Worm (Caenorhabditis elegans) whole organism, young adult: ENCODE measurements around the gene drd-5.

Source experiments
- B0019.2 ChIP-seq: fragments of 200-800 bp; sonication (Bioruptor generic); conservative IDR thresholded peaks from 2 replicates; pipeline ENCODE4 v1.3.6; 2022; ENCODE audit warnings: missing genetic modification reagents, missing genetic modification characterization, missing compliant biosample characterization
- B0035.1 ChIP-seq: sonication (generic microtip); optimal IDR thresholded peaks from 2 replicates; lab custom pipeline; 2016; ENCODE audit warnings: missing genetic modification characterization, mild to moderate bottlenecking, missing compliant biosample characterization, missing genotype, missing genetic modification reagents
- B0261.1 ChIP-seq: sonication (generic microtip); optimal IDR thresholded peaks from 2 replicates; lab custom pipeline; 2016; ENCODE audit warnings: mild to moderate bottlenecking, missing genetic modification characterization, moderate library complexity, missing compliant biosample characterization
- C06A6.2 ChIP-seq: fragments of 200-800 bp; sonication (Bioruptor generic); conservative IDR thresholded peaks from 2 replicates; pipeline ENCODE4 v1.3.6; 2022; ENCODE audit warnings: missing genetic modification characterization, missing compliant biosample characterization
- K11D2.4 ChIP-seq: fragments of 200-800 bp; sonication (Bioruptor generic); IDR thresholded peaks from 2 replicates; pipeline ENCODE4 v1.3.6; 2022; ENCODE audit warnings: missing genetic modification reagents, missing genetic modification characterization, missing compliant biosample characterization
- K12H6.12 ChIP-seq: fragments of 200-800 bp; sonication (Bioruptor generic); optimal IDR thresholded peaks from 2 replicates; lab custom pipeline; 2018; ENCODE audit warnings: mild to moderate bottlenecking, missing genetic modification characterization, missing compliant biosample characterization
- T07F8.4 ChIP-seq: sonication (generic microtip); optimal IDR thresholded peaks from 2 replicates; lab custom pipeline; 2016; ENCODE audit warnings: mild to moderate bottlenecking, missing genetic modification characterization, moderate library complexity, missing compliant biosample characterization
- Y53F4B.3 ChIP-seq: fragments of 200-800 bp; sonication (Bioruptor generic); IDR thresholded peaks from 2 replicates; pipeline ENCODE4 v1.3.6; 2022; ENCODE audit warnings: missing genetic modification reagents, missing genetic modification characterization, missing compliant biosample characterization
- Y53G8AR.9 ChIP-seq: fragments of 200-800 bp; sonication (Bioruptor generic); conservative IDR thresholded peaks from 2 replicates; pipeline ENCODE4 v1.3.6; 2022; ENCODE audit warnings: missing genetic modification reagents, missing genetic modification characterization, missing compliant biosample characterization
- Y67H2A.10 ChIP-seq: fragments of 200-800 bp; sonication (Bioruptor generic); conservative IDR thresholded peaks from 2 replicates; pipeline ENCODE4 v1.3.6; 2022; ENCODE audit warnings: missing genetic modification reagents, missing genetic modification characterization, missing compliant biosample characterization
- Y95B8A.8 ChIP-seq: fragments of 200-800 bp; sonication (Bioruptor generic); IDR thresholded peaks from 2 replicates; pipeline ENCODE4 v1.3.6; 2022; ENCODE audit warnings: missing genetic modification reagents, missing genetic modification characterization, missing compliant biosample characterization
- ZK185.1 ChIP-seq: sonication (generic microtip); optimal IDR thresholded peaks from 2 replicates; lab custom pipeline; 2016; ENCODE audit warnings: mild to moderate bottlenecking, missing genetic modification characterization, missing compliant biosample characterization; ENCODE audit not compliant: poor library complexity, severe bottlenecking
- attf-5 ChIP-seq: fragments of 200-800 bp; sonication (Bioruptor generic); optimal IDR thresholded peaks from 2 replicates; lab custom pipeline; 2018; ENCODE audit warnings: mild to moderate bottlenecking, missing genetic modification characterization, missing compliant biosample characterization
- cebp-1 ChIP-seq, 2 experiments: fragments of 200-800 bp in 1 of 2; sonication (Bioruptor generic) in 1 of 2; sonication (generic microtip) in 1 of 2; IDR thresholded peaks in 1 of 2; optimal IDR thresholded peaks in 1 of 2; 2 replicates each; pipeline versions ENCODE4 v1.3.6 to Lab custom; 2017 to 2022; ENCODE audit warnings: missing compliant biosample characterization in 2 of 2, missing genetic modification characterization in 2 of 2, mild to moderate bottlenecking in 1 of 2, missing genetic modification reagents in 1 of 2, moderate library complexity in 1 of 2
- ceh-27 ChIP-seq: fragments of 200-800 bp; sonication (Bioruptor generic); optimal IDR thresholded peaks from 2 replicates; lab custom pipeline; 2018; ENCODE audit warnings: mild to moderate bottlenecking, missing genetic modification characterization, moderate library complexity, missing compliant biosample characterization
- ceh-91 ChIP-seq: fragments of 200-800 bp; sonication (Bioruptor generic); IDR thresholded peaks from 2 replicates; pipeline ENCODE4 v1.3.6; 2022; ENCODE audit warnings: missing genetic modification reagents, missing genetic modification characterization, missing compliant biosample characterization
- dpl-1 ChIP-seq: fragments of 150-350 bp; optimal IDR thresholded peaks from 2 replicates; lab custom pipeline; 2014; ENCODE audit warnings: missing biosample characterization, missing genetic modification reagents, missing genetic modification characterization
- egl-18 ChIP-seq: fragments of 200-800 bp; sonication (Bioruptor generic); IDR thresholded peaks from 2 replicates; pipeline ENCODE4 v1.3.6; 2022; ENCODE audit warnings: missing genetic modification reagents, missing genetic modification characterization, missing compliant biosample characterization
- ekl-4 ChIP-seq: fragments of 200-800 bp; sonication (Bioruptor generic); IDR thresholded peaks from 2 replicates; pipeline ENCODE4 v1.3.6; 2022; ENCODE audit warnings: missing genetic modification reagents, missing genetic modification characterization, missing compliant biosample characterization
- hmg-1.2 ChIP-seq: fragments of 200-800 bp; sonication (Bioruptor generic); IDR thresholded peaks from 2 replicates; pipeline ENCODE4 v1.3.6; 2022; ENCODE audit warnings: missing genetic modification reagents, missing genetic modification characterization, missing compliant biosample characterization
- hmg-20 ChIP-seq: fragments of 200-800 bp; sonication (Bioruptor generic); IDR thresholded peaks from 2 replicates; pipeline ENCODE4 v1.3.6; 2022; ENCODE audit warnings: missing genetic modification reagents, missing genetic modification characterization, missing compliant biosample characterization
- hrde-1 ChIP-seq: sonication (generic microtip); optimal IDR thresholded peaks from 2 replicates; lab custom pipeline; 2016; ENCODE audit warnings: missing genetic modification characterization, mild to moderate bottlenecking, missing compliant biosample characterization, moderate library complexity, missing genotype, missing genetic modification reagents, borderline replicate concordance
- let-526 ChIP-seq: fragments of 200-800 bp; sonication (Bioruptor generic); IDR thresholded peaks from 2 replicates; pipeline ENCODE4 v1.3.6; 2022; ENCODE audit warnings: missing genetic modification reagents, missing genetic modification characterization, missing compliant biosample characterization
- lin-35 ChIP-seq, 3 experiments: fragments of 150-350 bp in 2 of 3; sonication (generic microtip) in 1 of 3; optimal IDR thresholded peaks; 2 replicates each; lab custom pipeline; 2014 to 2018; ENCODE audit warnings: missing biosample characterization in 3 of 3, missing genetic modification characterization in 3 of 3, missing genetic modification reagents in 3 of 3
- lin-40 ChIP-seq: sonication (generic microtip); optimal IDR thresholded peaks from 2 replicates; lab custom pipeline; 2016; ENCODE audit warnings: missing genetic modification characterization, mild to moderate bottlenecking, missing compliant biosample characterization, missing genotype, missing genetic modification reagents
- madf-10 ChIP-seq: sonication (generic microtip); optimal IDR thresholded peaks from 2 replicates; lab custom pipeline; 2016; ENCODE audit warnings: mild to moderate bottlenecking, missing genetic modification characterization, missing compliant biosample characterization
- madf-3 ChIP-seq: fragments of 200-800 bp; sonication (Bioruptor generic); IDR thresholded peaks from 2 replicates; pipeline ENCODE4 v1.3.6; 2022; ENCODE audit warnings: missing genetic modification reagents, missing genetic modification characterization, missing compliant biosample characterization
- nfyb-1 ChIP-seq: fragments of 200-800 bp; sonication (Bioruptor generic); IDR thresholded peaks from 2 replicates; pipeline ENCODE4 v1.3.6; 2022; ENCODE audit warnings: missing genetic modification reagents, missing genetic modification characterization, missing compliant biosample characterization
- nhr-80 ChIP-seq: sonication (generic microtip); optimal IDR thresholded peaks from 2 replicates; lab custom pipeline; 2016; ENCODE audit warnings: missing genetic modification characterization, missing compliant biosample characterization
- rcor-1 ChIP-seq: fragments of 200-800 bp; sonication (Bioruptor generic); IDR thresholded peaks from 2 replicates; pipeline ENCODE4 v1.3.6; 2022; ENCODE audit warnings: missing genetic modification reagents, missing genetic modification characterization, missing compliant biosample characterization
- rec-8 ChIP-seq, 2 experiments: sonication (generic microtip); optimal IDR thresholded peaks; 2 replicates each; lab custom pipeline; 2016; ENCODE audit warnings: mild to moderate bottlenecking in 2 of 2, missing genetic modification characterization in 2 of 2, missing genetic modification reagents in 2 of 2, missing genotype in 2 of 2, missing biosample characterization in 1 of 2, missing compliant biosample characterization in 1 of 2, moderate library complexity in 1 of 2
- rpc-1 ChIP-seq, 2 experiments: fragments of 150-350 bp in 1 of 2; sonication (generic microtip) in 1 of 2; optimal IDR thresholded peaks; 2 replicates each; lab custom pipeline; 2014 to 2018; ENCODE audit warnings: missing biosample characterization in 1 of 2, missing genetic modification characterization in 1 of 2, missing genetic modification reagents in 1 of 2, missing genotype in 1 of 2
- snpc-1.3 ChIP-seq: sonication (generic microtip); optimal IDR thresholded peaks from 2 replicates; lab custom pipeline; 2017; ENCODE audit warnings: missing genetic modification characterization, mild to moderate bottlenecking, missing compliant biosample characterization, antibody characterized with exemption, moderate library complexity, missing genotype, missing genetic modification reagents; ENCODE audit not compliant: insufficient read depth
- snpc-4 ChIP-seq, 5 experiments: fragments of 150-350 bp in 1 of 5; sonication (generic microtip) in 4 of 5; optimal IDR thresholded peaks; 2 replicates each; lab custom pipeline; 2014 to 2018; ENCODE audit warnings: missing genetic modification characterization in 5 of 5, missing biosample characterization in 3 of 5, antibody characterized with exemption in 2 of 5, mild to moderate bottlenecking in 2 of 5, missing compliant biosample characterization in 2 of 5, missing genotype in 2 of 5, moderate library complexity in 2 of 5, missing genetic modification reagents in 1 of 5
- somi-1 ChIP-seq: fragments of 200-800 bp; sonication (Bioruptor generic); optimal IDR thresholded peaks from 2 replicates; lab custom pipeline; 2018; ENCODE audit warnings: mild to moderate bottlenecking, missing genetic modification characterization, missing compliant biosample characterization
- tbp1 ChIP-seq: fragments of 200-800 bp; sonication (Bioruptor generic); optimal IDR thresholded peaks from 2 replicates; lab custom pipeline; 2018; ENCODE audit warnings: mild to moderate bottlenecking, missing genetic modification characterization, missing compliant biosample characterization
- tbx-9 ChIP-seq: sonication (generic microtip); optimal IDR thresholded peaks from 2 replicates; lab custom pipeline; 2016; ENCODE audit warnings: borderline replicate concordance, missing genetic modification characterization, inconsistent platforms, missing compliant biosample characterization
- tlf-1 ChIP-seq: fragments of 200-800 bp; sonication (Bioruptor generic); optimal IDR thresholded peaks from 2 replicates; lab custom pipeline; 2018; ENCODE audit warnings: mild to moderate bottlenecking, missing genetic modification characterization, missing compliant biosample characterization
- unc-130 ChIP-seq: sonication (generic microtip); optimal IDR thresholded peaks from 2 replicates; lab custom pipeline; 2016; ENCODE audit warnings: missing genetic modification reagents, missing genetic modification characterization, missing compliant biosample characterization
- unc-62 ChIP-seq: fragments of 150-350 bp; optimal IDR thresholded peaks from 2 replicates; lab custom pipeline; 2014; ENCODE audit warnings: missing biosample characterization, missing genetic modification reagents, missing genetic modification characterization
- zfh-2 ChIP-seq: fragments of 200-800 bp; sonication (Bioruptor generic); conservative IDR thresholded peaks from 2 replicates; pipeline ENCODE4 v1.3.6; 2022; ENCODE audit warnings: missing genetic modification reagents, missing genetic modification characterization, missing compliant biosample characterization
- ztf-18 ChIP-seq: sonication (generic microtip); optimal IDR thresholded peaks from 2 replicates; lab custom pipeline; 2016; ENCODE audit warnings: missing genotype, mild to moderate bottlenecking, missing genetic modification characterization, missing compliant biosample characterization
- ztf-6 ChIP-seq: fragments of 200-800 bp; sonication (Bioruptor generic); IDR thresholded peaks from 2 replicates; pipeline ENCODE4 v1.3.6; 2022; ENCODE audit warnings: missing genetic modification reagents, missing genetic modification characterization, missing compliant biosample characterization

Gene drd-5

DNA sequence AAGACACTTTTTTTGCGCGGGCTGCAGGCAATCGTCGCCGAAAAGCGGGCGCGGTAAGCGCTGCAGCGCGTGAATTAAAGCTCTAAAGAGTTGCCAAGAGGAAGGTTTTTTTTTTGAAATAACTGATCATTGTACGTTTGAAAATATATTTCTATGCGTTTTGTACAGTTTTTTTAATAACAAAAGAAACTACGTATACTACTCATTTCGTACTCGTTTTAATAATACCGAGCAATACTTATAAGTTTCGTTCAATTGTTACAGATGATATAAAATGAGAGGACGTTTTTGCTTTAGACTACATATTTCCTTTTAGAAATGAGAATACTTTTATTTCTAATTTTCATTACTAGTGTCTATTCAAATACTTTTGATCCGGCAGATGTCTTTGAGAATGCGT is 25.8 kb upstream of the drd-5 start, which contains the start of gene nep-15:
Gene nep-15, plus strand, starts transcription at position 301 of the 400 bp plus-strand sequence.
- TF ChIP-seq somi-1 = no peak
- no peak for TF ChIP-seq B0019.2 (GFP tag; lab: Robert Waterston, UW)
- no peak for TF ChIP-seq B0035.1 (tag; lab: Kevin White, UChicago)
- no peak for TF ChIP-seq tbp1 (GFP tag; lab: Kevin White, UChicago)
- TF ChIP-seq ztf-18 = no peak
- TF ChIP-seq Y67H2A.10 (GFP tag; lab: Robert Waterston, UW) = no peak
- TF ChIP-seq attf-5 (GFP tag; lab: Kevin White, UChicago) = no peak
- TF ChIP-seq ztf-6 (GFP tag; lab: Robert Waterston, UW) = no peak
- no peak for TF ChIP-seq ZK185.1 (tag; lab: Kevin White, UChicago)
- no peak for TF ChIP-seq dpl-1

DNA sequence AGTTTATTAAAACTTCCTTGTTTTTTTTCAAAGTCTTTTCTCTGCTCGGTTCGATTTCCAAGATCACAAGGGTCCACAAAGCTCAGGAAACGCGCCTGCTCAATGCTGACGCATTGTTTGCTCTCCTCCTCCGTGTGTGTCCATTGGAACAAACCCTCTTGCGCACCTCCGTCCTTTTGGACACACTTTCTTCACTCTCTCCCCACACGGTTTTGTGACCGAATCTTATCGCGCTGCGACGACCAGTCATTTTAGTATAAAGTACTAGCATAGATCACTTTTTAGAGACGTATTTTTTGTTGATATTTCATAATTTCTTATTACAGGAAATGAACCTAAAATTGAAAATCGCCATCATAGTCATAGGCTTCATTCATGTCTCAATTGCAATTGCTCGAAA is 22.1 kb upstream of the drd-5 start:
- TF ChIP-seq madf-10 = peak; percentile 45
- no peak for TF ChIP-seq madf-3 (GFP tag; lab: Robert Waterston, UW)
- no peak for TF ChIP-seq T07F8.4
- peak; percentile 78 for TF ChIP-seq lin-40 (tag; lab: Kevin White, UChicago)
- TF ChIP-seq ceh-91 = no peak
- TF ChIP-seq zfh-2 = no peak
- peak; percentile 64; the same call in 1 of the 2 replicates for TF ChIP-seq cebp-1 (GFP tag; IDR thresholded peaks at IDR 0.05; lab: Robert Waterston, UW)
- peak; percentile 82 for TF ChIP-seq cebp-1 (tag; optimal IDR thresholded peaks at IDR 0.05; lab: Kevin White, UChicago)
- no peak for TF ChIP-seq dpl-1
- TF ChIP-seq rec-8 (tag; optimal IDR thresholded peaks at IDR 0.05; lab: Kevin White, UChicago) = no peak
- TF ChIP-seq let-526 (GFP tag; lab: Robert Waterston, UW) = 0 out of 2 replicates have a peak, but pooled peaks have one; percentile 53
- peak; percentile 35; the same call in 1 of the 2 replicates for TF ChIP-seq hmg-20 (GFP tag; lab: Robert Waterston, UW)
- TF ChIP-seq Y53F4B.3 (GFP tag; lab: Robert Waterston, UW) = no peak
- TF ChIP-seq B0019.2 (GFP tag; lab: Robert Waterston, UW) = no peak
- TF ChIP-seq rpc-1 (optimal IDR thresholded peaks at IDR 0.05; lab: Kevin White, UChicago) = no peak
- TF ChIP-seq rpc-1 (tag; optimal IDR thresholded peaks at IDR 0.05; lab: Kevin White, UChicago) = no peak
- peak; percentile 58 for TF ChIP-seq attf-5 (GFP tag; lab: Kevin White, UChicago)
- no peak for TF ChIP-seq egl-18
- 0 out of 2 replicates have a peak, but pooled peaks have one; percentile 43 for TF ChIP-seq Y53G8AR.9 (GFP tag; lab: Robert Waterston, UW)
- TF ChIP-seq hrde-1 (tag; lab: Kevin White, UChicago) = no peak
- TF ChIP-seq tlf-1 (GFP tag; lab: Kevin White, UChicago) = peak; percentile 8
- TF ChIP-seq nhr-80 (tag; lab: Kevin White, UChicago) = peak; percentile 95
- TF ChIP-seq lin-35 (GFP tag; optimal IDR thresholded peaks at IDR 0.05; lab: Kevin White, UChicago) = peak in 1 of 3 experiments; percentile 74
- TF ChIP-seq C06A6.2 (GFP tag; lab: Robert Waterston, UW) = no peak
- peak; percentile 65 for TF ChIP-seq K11D2.4
- TF ChIP-seq ceh-27 = peak; percentile 34
- no peak for TF ChIP-seq Y95B8A.8
- TF ChIP-seq snpc-4 (GFP tag; optimal IDR thresholded peaks at IDR 0.05; lab: Kevin White, UChicago) = no peak
- peak in 1 of 4 experiments; percentile 48 for TF ChIP-seq snpc-4 (tag; optimal IDR thresholded peaks at IDR 0.05; lab: Kevin White, UChicago)
- no peak for TF ChIP-seq tbp1 (GFP tag; lab: Kevin White, UChicago)
- TF ChIP-seq K12H6.12 (tag; lab: Kevin White, UChicago) = peak; percentile 53
- TF ChIP-seq tbx-9 (tag; lab: Kevin White, UChicago) = no peak
- peak; percentile 3 for TF ChIP-seq B0261.1 (tag; lab: Kevin White, UChicago)
- TF ChIP-seq rcor-1 (GFP tag; lab: Robert Waterston, UW) = 0 out of 2 replicates have a peak, but pooled peaks have one; percentile 47
- no peak for TF ChIP-seq ekl-4
- no peak for TF ChIP-seq unc-62
- TF ChIP-seq hmg-1.2 (GFP tag; lab: Robert Waterston, UW) = peak; percentile 46
- no peak for TF ChIP-seq unc-130 (GFP tag; lab: Kevin White, UChicago)
- no peak for TF ChIP-seq nfyb-1 (GFP tag; lab: Robert Waterston, UW)
- TF ChIP-seq snpc-1.3 = no peak
